Fruit fly (Drosophila melanogaster) whole organism, wandering third instar larva: ENCODE data around the gene sunn.

Experiments used
- Rel ChIP-seq, 2 experiments: fragments of 200-800 bp; sonication (Bioruptor generic) in 1 of 2; optimal IDR thresholded peaks; 2 replicates in 1 of 2; 3 replicates in 1 of 2; lab custom pipeline; 2016 to 2019; ENCODE audit warnings: mild to moderate bottlenecking in 2 of 2, missing biosample characterization in 2 of 2, missing genetic modification characterization in 2 of 2, moderate library complexity in 1 of 2
- br ChIP-seq: fragments of 200-800 bp; sonication (Bioruptor generic); optimal IDR thresholded peaks from 2 replicates; lab custom pipeline; 2016; ENCODE audit warnings: missing biosample characterization, missing genetic modification characterization
- dl ChIP-seq, 2 experiments: fragments of 175-275, 200-275 bp in 1 of 2; fragments of 200-275 bp in 1 of 2; sonication (Bioruptor generic); optimal IDR thresholded peaks; lab custom pipeline; 2018; ENCODE audit warnings: mild to moderate bottlenecking in 2 of 2, missing biosample characterization in 2 of 2, missing genetic modification characterization in 2 of 2, moderate library complexity in 2 of 2; ENCODE audit not compliant: partially characterized antibody in 2 of 2, insufficient read depth in 1 of 2
- dmrt93B ChIP-seq: fragments of 200-800 bp; sonication (Bioruptor generic); optimal IDR thresholded peaks from 2 replicates; lab custom pipeline; 2018; ENCODE audit warnings: missing biosample characterization, mild to moderate bottlenecking, missing genetic modification characterization
- ey ChIP-seq: fragments of 200-800 bp; sonication (Bioruptor generic); optimal IDR thresholded peaks from 2 replicates; lab custom pipeline; 2016; ENCODE audit warnings: missing biosample characterization, missing genetic modification characterization
- psq ChIP-seq: fragments of 200-800 bp; sonication (Bioruptor generic); optimal IDR thresholded peaks from 3 replicates; lab custom pipeline; 2017; ENCODE audit warnings: missing biosample characterization, mild to moderate bottlenecking, missing genetic modification characterization, moderate library complexity

DNA sequence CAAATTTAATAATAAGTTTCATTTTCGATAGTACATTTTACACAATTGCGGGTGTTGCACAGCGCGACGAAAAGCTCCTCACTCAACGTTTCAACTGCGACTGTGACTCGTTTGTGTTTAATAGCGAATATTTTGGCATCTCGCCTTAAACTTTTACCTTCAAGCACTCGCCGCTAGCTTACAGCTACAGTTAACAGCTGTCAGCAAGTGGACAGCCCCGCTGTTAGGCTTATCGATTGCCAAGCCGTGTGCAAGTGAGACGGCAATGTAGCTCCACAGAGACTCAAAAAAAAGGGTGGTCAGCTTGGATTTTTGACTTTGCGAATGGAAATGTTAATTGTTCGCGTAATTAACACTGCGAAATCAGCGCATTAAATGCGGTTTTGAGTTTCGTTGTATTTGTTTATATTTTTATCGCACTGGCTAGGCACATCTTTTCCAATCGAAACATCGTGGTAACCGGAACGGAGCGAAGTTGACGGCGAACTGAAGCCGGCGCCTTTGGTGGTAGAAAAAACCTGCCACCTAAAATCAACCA lies 37.6 kb downstream of the sunn start, which contains the start of gene loaf:
- no peak for TF ChIP-seq ey
- no peak for TF ChIP-seq Rel (GFP tag; optimal IDR thresholded peaks at IDR 0.05; lab: Kevin White, UChicago)
- TF ChIP-seq Rel (tag; optimal IDR thresholded peaks at IDR 0.05; lab: Kevin White, UChicago) = no peak
- TF ChIP-seq dmrt93B (GFP tag; lab: Kevin White, UChicago) = no peak
- no peak for TF ChIP-seq psq (GFP tag; lab: Kevin White, UChicago)
- no peak for TF ChIP-seq br (GFP tag; lab: Kevin White, UChicago)
- TF ChIP-seq dl (GFP tag; optimal IDR thresholded peaks at IDR 0.05; lab: Kevin White, UChicago; ENCODE audit: insufficient read depth in 1 of 2, partially characterized antibody in 2 of 2) = no peak
